Worm (Caenorhabditis elegans) whole organism, L1 larva: ENCODE data around the gene mpz-6.
A peak's percentile ranks its signal among the peaks of the same experiment; 100 is the strongest.

Experiments used
- aha-1 ChIP-seq: fragments of 150-350 bp; optimal IDR thresholded peaks from 2 replicates; lab custom pipeline; 2014; ENCODE audit warnings: missing biosample characterization, missing genetic modification characterization
- blmp-1 ChIP-seq: fragments of 150-350 bp; optimal IDR thresholded peaks from 2 replicates; lab custom pipeline; 2014; ENCODE audit warnings: missing biosample characterization, missing genetic modification characterization
- dsc-1 ChIP-seq: sonication (generic microtip); optimal IDR thresholded peaks from 2 replicates; lab custom pipeline; 2016; ENCODE audit warnings: mild to moderate bottlenecking, missing genetic modification characterization, missing compliant biosample characterization
- efl-1 ChIP-seq, 4 experiments: fragments of 150-350 bp; optimal IDR thresholded peaks in 3 of 4; peaks in 1 of 4; 1 replicate in 1 of 4; 2 replicates in 3 of 4; lab custom pipeline; 2014; ENCODE audit warnings: missing biosample characterization in 2 of 4, missing genetic modification characterization in 2 of 4, missing genetic modification reagents in 2 of 4
- egl-27 ChIP-seq, 2 experiments: fragments of 150-350 bp in 1 of 2; sonication (generic microtip); optimal IDR thresholded peaks; 3 replicates each; lab custom pipeline; 2017 to 2018; ENCODE audit warnings: missing biosample characterization in 2 of 2, missing genetic modification characterization in 2 of 2, missing genetic modification reagents in 2 of 2
- elt-3 ChIP-seq, 6 experiments: fragments of 150-350 bp in 1 of 6; sonication (generic microtip); optimal IDR thresholded peaks; 2 replicates each; lab custom pipeline; 2017 to 2018; ENCODE audit warnings: missing biosample characterization in 6 of 6, missing genetic modification characterization in 6 of 6, inconsistent platforms in 1 of 6
- ets-5 ChIP-seq: fragments of 200-800 bp; sonication (Bioruptor generic); IDR thresholded peaks from 2 replicates; pipeline ENCODE4 v1.3.6; 2022; ENCODE audit warnings: missing genetic modification characterization, missing compliant biosample characterization
- fkh-10 ChIP-seq: sonication (generic microtip); optimal IDR thresholded peaks from 2 replicates; lab custom pipeline; 2017; ENCODE audit warnings: missing biosample characterization, missing genetic modification reagents, missing genetic modification characterization
- fkh-4 ChIP-seq: sonication (generic microtip); optimal IDR thresholded peaks from 2 replicates; lab custom pipeline; 2016; ENCODE audit warnings: missing compliant biosample characterization, missing genetic modification characterization, borderline replicate concordance
- fos-1 ChIP-seq: fragments of 150-350 bp; optimal IDR thresholded peaks from 2 replicates; lab custom pipeline; 2014; ENCODE audit warnings: missing biosample characterization, missing genetic modification characterization
- hlh-17 ChIP-seq: fragments of 200-800 bp; sonication (Bioruptor generic); optimal IDR thresholded peaks from 2 replicates; lab custom pipeline; 2018; ENCODE audit warnings: missing genetic modification characterization, mild to moderate bottlenecking, missing compliant biosample characterization, moderate library complexity, borderline replicate concordance
- hlh-4 ChIP-seq: sonication (generic microtip); optimal IDR thresholded peaks from 2 replicates; lab custom pipeline; 2016; ENCODE audit warnings: mild to moderate bottlenecking, missing genetic modification characterization, missing compliant biosample characterization
- isw-1 ChIP-seq: fragments of 200-800 bp; sonication (Bioruptor generic); IDR thresholded peaks from 2 replicates; pipeline ENCODE4 v1.3.6; 2022; ENCODE audit warnings: missing genetic modification characterization, missing compliant biosample characterization
- lin-14 ChIP-seq: fragments of 200-800 bp; sonication (Bioruptor generic); optimal IDR thresholded peaks from 2 replicates; lab custom pipeline; 2018; ENCODE audit warnings: mild to moderate bottlenecking, missing genetic modification characterization, moderate library complexity, missing compliant biosample characterization
- lin-15B ChIP-seq: fragments of 150-350 bp; sonication (generic microtip); optimal IDR thresholded peaks from 3 replicates; lab custom pipeline; 2014; ENCODE audit warnings: missing biosample characterization, missing genetic modification characterization
- lin-35 ChIP-seq, 2 experiments: fragments of 150-350 bp; optimal IDR thresholded peaks; 2 replicates each; lab custom pipeline; 2014; ENCODE audit warnings: missing biosample characterization in 2 of 2, missing genetic modification characterization in 2 of 2, missing genetic modification reagents in 2 of 2
- lin-39 ChIP-seq: fragments of 150-350 bp; optimal IDR thresholded peaks from 2 replicates; lab custom pipeline; 2014; ENCODE audit warnings: missing biosample characterization, missing genetic modification reagents, missing genetic modification characterization
- lsy-2 ChIP-seq, 2 experiments: fragments of 150-350 bp; optimal IDR thresholded peaks; 2 replicates each; lab custom pipeline; 2014; ENCODE audit warnings: missing biosample characterization in 2 of 2, missing genetic modification characterization in 2 of 2
- mab-9 ChIP-seq: fragments of 200-800 bp; sonication (Bioruptor generic); IDR thresholded peaks from 2 replicates; pipeline ENCODE4 v1.3.6; 2022; ENCODE audit warnings: missing genetic modification reagents, missing genetic modification characterization, missing compliant biosample characterization
- mef-2 ChIP-seq: fragments of 150-350 bp; optimal IDR thresholded peaks from 2 replicates; lab custom pipeline; 2014; ENCODE audit warnings: missing biosample characterization, missing genetic modification characterization
- nhr-12 ChIP-seq: sonication (generic microtip); optimal IDR thresholded peaks from 2 replicates; lab custom pipeline; 2017; ENCODE audit warnings: missing biosample characterization, missing genetic modification characterization
- nhr-20 ChIP-seq: sonication (generic microtip); optimal IDR thresholded peaks from 2 replicates; lab custom pipeline; 2016; ENCODE audit warnings: mild to moderate bottlenecking, missing genetic modification characterization, missing compliant biosample characterization
- nhr-47 ChIP-seq: sonication (generic microtip); optimal IDR thresholded peaks from 2 replicates; lab custom pipeline; 2016; ENCODE audit warnings: mild to moderate bottlenecking, missing genetic modification characterization, moderate library complexity, missing compliant biosample characterization
- nhr-90 ChIP-seq: sonication (generic microtip); optimal IDR thresholded peaks from 2 replicates; lab custom pipeline; 2016; ENCODE audit warnings: mild to moderate bottlenecking, missing genetic modification characterization, missing compliant biosample characterization; ENCODE audit not compliant: poor library complexity
- pag-3 ChIP-seq: sonication (generic microtip); optimal IDR thresholded peaks from 2 replicates; lab custom pipeline; 2017; ENCODE audit warnings: missing genetic modification characterization, mild to moderate bottlenecking, missing compliant biosample characterization, antibody characterized with exemption, borderline replicate concordance; ENCODE audit not compliant: insufficient read depth
- pax-3 ChIP-seq: fragments of 200-800 bp; sonication (Bioruptor generic); optimal IDR thresholded peaks from 2 replicates; lab custom pipeline; 2018; ENCODE audit warnings: mild to moderate bottlenecking, missing genetic modification characterization, moderate library complexity, missing compliant biosample characterization
- rnt-1 ChIP-seq: sonication (generic microtip); optimal IDR thresholded peaks from 2 replicates; lab custom pipeline; 2016; ENCODE audit warnings: mild to moderate bottlenecking, missing genetic modification characterization, moderate library complexity, missing compliant biosample characterization
- skn-1 ChIP-seq: fragments of 150-350 bp; optimal IDR thresholded peaks from 2 replicates; lab custom pipeline; 2014; ENCODE audit warnings: missing biosample characterization, missing genetic modification characterization
- sup-37 ChIP-seq: fragments of 200-800 bp; sonication (Bioruptor generic); optimal IDR thresholded peaks from 2 replicates; lab custom pipeline; 2018; ENCODE audit warnings: mild to moderate bottlenecking, missing genetic modification characterization, missing compliant biosample characterization
- unc-130 ChIP-seq: fragments of 150-350 bp; optimal IDR thresholded peaks from 2 replicates; lab custom pipeline; 2017; ENCODE audit warnings: missing biosample characterization, missing genetic modification characterization, inconsistent platforms
- unc-62 ChIP-seq: fragments of 150-350 bp; optimal IDR thresholded peaks from 2 replicates; lab custom pipeline; 2014; ENCODE audit warnings: missing biosample characterization, missing genetic modification reagents, missing genetic modification characterization
- unc-98 ChIP-seq: fragments of 200-800 bp; sonication (Bioruptor generic); IDR thresholded peaks from 2 replicates; pipeline ENCODE4 v1.3.6; 2022; ENCODE audit warnings: missing genetic modification characterization, missing compliant biosample characterization
- vab-15 ChIP-seq: sonication (generic microtip); optimal IDR thresholded peaks from 2 replicates; lab custom pipeline; 2017; ENCODE audit warnings: missing genotype, mild to moderate bottlenecking, missing genetic modification characterization, missing compliant biosample characterization
- zag-1 ChIP-seq: fragments of 150-350 bp; optimal IDR thresholded peaks from 2 replicates; lab custom pipeline; 2014; ENCODE audit warnings: missing biosample characterization, missing genetic modification characterization
- zip-4 ChIP-seq: fragments of 200-800 bp; sonication (Bioruptor generic); optimal IDR thresholded peaks from 2 replicates; lab custom pipeline; 2018; ENCODE audit warnings: mild to moderate bottlenecking, missing genetic modification characterization, moderate library complexity, missing compliant biosample characterization
- ztf-4 ChIP-seq: fragments of 150-350 bp; optimal IDR thresholded peaks from 2 replicates; lab custom pipeline; 2014; ENCODE audit warnings: missing biosample characterization, missing genetic modification characterization

Gene mpz-6

DNA sequence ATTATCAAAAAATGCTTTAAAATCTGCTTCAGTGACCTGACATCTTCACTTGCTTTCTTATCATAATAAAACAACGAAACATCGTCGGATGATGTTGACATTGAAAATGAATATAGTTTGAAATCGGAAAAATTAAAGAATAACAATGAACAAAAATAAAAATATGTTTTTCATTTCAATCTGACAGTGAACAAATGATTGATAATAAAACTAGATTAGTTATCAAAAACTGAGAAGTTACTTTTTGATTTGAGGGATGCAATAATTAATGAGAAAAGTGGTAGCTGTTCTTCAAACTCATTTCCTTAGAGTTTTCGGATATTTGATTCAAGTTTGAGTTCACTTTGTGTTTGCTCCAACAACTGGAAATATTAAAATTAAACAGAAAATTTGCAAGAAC lies 36.6 kb upstream of the mpz-6 start, which contains the start of gene chil-15:
TSS of gene chil-15 (minus strand) at position 101 of the 400 bp plus-strand sequence.
- no peak for TF ChIP-seq unc-62 (GFP tag; lab: Kevin White, UChicago)
- no peak for TF ChIP-seq rnt-1 (tag; lab: Kevin White, UChicago)
- no peak for TF ChIP-seq lin-35 (GFP tag; optimal IDR thresholded peaks at IDR 0.05; lab: Kevin White, UChicago)
- no peak for TF ChIP-seq lin-39 (tag; lab: Kevin White, UChicago)
- TF ChIP-seq ets-5 (GFP tag; lab: Robert Waterston, UW) = no peak
- TF ChIP-seq unc-130 (tag; lab: Kevin White, UChicago) = no peak
- no peak for TF ChIP-seq fkh-4 (tag; lab: Kevin White, UChicago)
- no peak for TF ChIP-seq fkh-10 (GFP tag; lab: Kevin White, UChicago)
- no peak for TF ChIP-seq pag-3
- TF ChIP-seq hlh-4 (tag; lab: Kevin White, UChicago) = no peak
- no peak for TF ChIP-seq lsy-2 (tag; optimal IDR thresholded peaks at IDR 0.05; lab: Kevin White, UChicago)
- TF ChIP-seq dsc-1 (tag; lab: Kevin White, UChicago) = no peak
- no peak for TF ChIP-seq sup-37 (GFP tag; lab: Kevin White, UChicago)
- no peak for TF ChIP-seq isw-1
- TF ChIP-seq nhr-90 = no peak
- no peak for TF ChIP-seq fos-1 (tag; lab: Kevin White, UChicago)
- TF ChIP-seq efl-1 (optimal IDR thresholded peaks at IDR 0.05; lab: Kevin White, UChicago) = no peak
- TF ChIP-seq efl-1 (GFP tag; optimal IDR thresholded peaks at IDR 0.05 in 1 of 2; lab: Kevin White, UChicago) = no peak
- no peak for TF ChIP-seq lin-14 (GFP tag; lab: Kevin White, UChicago)
- no peak for TF ChIP-seq unc-98 (GFP tag; lab: Robert Waterston, UW)

DNA sequence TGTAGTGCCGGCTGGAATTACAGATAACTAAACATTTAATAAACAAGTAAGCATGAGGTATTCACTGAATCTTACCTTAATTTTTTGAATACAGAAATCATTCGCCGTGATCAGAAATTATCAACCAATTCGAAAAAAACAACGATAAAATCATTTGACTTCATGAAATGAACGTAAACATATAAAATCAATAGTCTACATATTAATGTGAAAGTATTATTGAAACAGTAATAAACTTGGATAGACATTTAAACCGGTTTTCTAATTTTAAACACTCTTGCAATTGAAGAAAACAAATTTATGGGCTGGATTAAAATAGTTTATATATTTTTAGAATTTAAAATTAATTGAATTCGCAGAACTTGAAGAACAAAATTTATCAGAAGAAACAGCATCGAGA lies 34.9 kb upstream of the mpz-6 start, which contains the start of gene chil-16:
TSS of gene chil-16 (minus strand) at position 101 of the 400 bp plus-strand sequence.
- no peak for TF ChIP-seq zip-4 (GFP tag; lab: Kevin White, UChicago)

DNA sequence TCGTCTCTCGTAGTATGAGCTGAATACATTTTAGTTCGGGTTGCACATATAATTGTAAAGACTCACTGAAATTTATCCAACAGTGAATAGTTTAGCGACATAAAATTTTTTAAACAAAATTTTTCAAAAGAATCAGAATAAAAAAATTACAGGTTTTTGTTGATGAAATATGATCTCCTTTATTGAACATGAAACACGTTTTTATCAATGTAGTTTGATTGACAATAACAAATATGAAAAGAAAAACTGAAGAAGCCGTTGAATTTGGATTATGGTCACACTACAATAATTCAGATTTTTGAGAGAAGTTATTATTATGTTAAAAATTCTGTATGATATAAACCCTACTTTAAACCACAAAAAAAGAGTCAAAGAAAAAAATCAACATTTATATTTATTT lies 33.1 kb upstream of the mpz-6 start, which contains the start of gene chil-17:
TSS of gene chil-17 (minus strand) at position 101 of the 400 bp plus-strand sequence.
- TF ChIP-seq nhr-12 (no peak), unc-98 (GFP tag; lab: Robert Waterston, UW) (no peak), nhr-47 (tag; lab: Kevin White, UChicago) (no peak), mef-2 (tag; lab: Kevin White, UChicago) (no peak)

DNA sequence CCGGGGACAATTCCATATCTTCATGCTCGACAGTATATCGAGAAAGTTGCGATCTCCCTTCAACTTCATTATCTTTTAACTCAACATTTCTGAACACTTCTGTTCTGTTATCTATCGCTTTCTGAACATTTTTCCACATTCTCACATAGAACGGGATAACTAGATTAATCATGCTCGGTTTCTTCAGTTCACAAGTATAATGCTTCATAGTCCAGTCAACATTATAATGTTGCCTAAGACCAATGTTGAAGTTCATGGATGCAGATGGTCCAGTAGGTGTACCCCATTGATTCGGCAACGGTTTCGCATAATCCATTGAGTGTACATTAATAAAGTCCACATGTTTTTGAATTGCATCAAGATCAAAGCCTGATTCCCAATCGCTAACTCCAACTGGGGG lies 31.9 kb upstream of the mpz-6 start:
- TF ChIP-seq hlh-4 (tag; lab: Kevin White, UChicago) (no peak), sup-37 (GFP tag; lab: Kevin White, UChicago) (no peak), nhr-12 (no peak), mab-9 (GFP tag; lab: Robert Waterston, UW) (no peak), zag-1 (tag; lab: Kevin White, UChicago) (no peak), hlh-17 (no peak), pax-3 (tag; lab: Kevin White, UChicago) (no peak), vab-15 (tag; lab: Kevin White, UChicago) (no peak), ztf-4 (tag; lab: Kevin White, UChicago) (no peak), dsc-1 (tag; lab: Kevin White, UChicago) (no peak), aha-1 (no peak), lin-15B (tag; lab: Kevin White, UChicago) (no peak), nhr-20 (tag; lab: Kevin White, UChicago) (no peak), egl-27 (tag; optimal IDR thresholded peaks at IDR 0.05; lab: Kevin White, UChicago) (no peak)

DNA sequence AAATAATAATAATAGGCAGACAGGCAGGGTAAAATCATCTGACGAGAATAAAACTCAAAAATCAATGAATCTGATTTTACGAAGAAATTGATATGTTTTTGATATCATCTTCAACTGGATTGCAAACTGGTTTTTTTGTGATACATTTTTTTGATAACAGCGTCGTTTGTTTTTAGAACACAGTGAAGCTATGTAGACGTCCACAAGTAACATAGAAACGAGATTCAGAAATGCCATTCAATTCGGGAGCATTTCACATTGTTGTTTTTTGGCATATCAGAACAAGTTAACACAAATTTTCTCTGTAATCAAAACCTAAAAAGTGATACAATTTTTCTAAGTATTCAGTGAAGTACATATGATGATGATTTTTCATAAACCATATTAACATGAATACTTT lies 31.3 kb upstream of the mpz-6 start, which contains the start of gene chil-13:
TSS of gene chil-13 (minus strand) at position 101 of the 400 bp plus-strand sequence.
- TF ChIP-seq blmp-1 (tag; lab: Kevin White, UChicago) = peak; percentile 9
- TF ChIP-seq lin-35 (GFP tag; optimal IDR thresholded peaks at IDR 0.05; lab: Kevin White, UChicago) = peak in 1 of 2 experiments; percentile 0
- peak in 1 of 6 experiments; percentile 33 for TF ChIP-seq elt-3 (tag; optimal IDR thresholded peaks at IDR 0.05; lab: Kevin White, UChicago)
- TF ChIP-seq skn-1 (tag; lab: Kevin White, UChicago) = no peak
- TF ChIP-seq, all 84 proteins: peak for 3
